Worm (Caenorhabditis elegans) whole organism, young adult: Measurements from ENCODE around the gene F58F12.4.

Experiments
- B0261.1 ChIP-seq: sonication (generic microtip); optimal IDR thresholded peaks from 2 replicates; lab custom pipeline; 2016; ENCODE audit warnings: mild to moderate bottlenecking, missing genetic modification characterization, moderate library complexity, missing compliant biosample characterization
- B0336.3 ChIP-seq: fragments of 200-800 bp; sonication (Bioruptor generic); IDR thresholded peaks from 2 replicates; pipeline ENCODE4 v1.3.6; 2022; ENCODE audit warnings: missing genetic modification characterization, missing compliant biosample characterization
- C17E4.6 ChIP-seq: fragments of 200-800 bp; sonication (Bioruptor generic); IDR thresholded peaks from 2 replicates; pipeline ENCODE4 v1.3.6; 2022; ENCODE audit warnings: missing genetic modification reagents, missing genetic modification characterization, missing compliant biosample characterization
- F37B4.10 ChIP-seq: fragments of 200-800 bp; sonication (Bioruptor generic); IDR thresholded peaks from 2 replicates; pipeline ENCODE4 v1.3.6; 2022; ENCODE audit warnings: missing genetic modification characterization, missing compliant biosample characterization
- F52B5.7 ChIP-seq: sonication (generic microtip); optimal IDR thresholded peaks from 2 replicates; lab custom pipeline; 2016; ENCODE audit warnings: mild to moderate bottlenecking, missing genetic modification characterization, missing compliant biosample characterization
- F55B11.4 ChIP-seq: sonication (generic microtip); optimal IDR thresholded peaks from 2 replicates; lab custom pipeline; 2016; ENCODE audit warnings: missing compliant biosample characterization, missing genetic modification characterization, borderline replicate concordance; ENCODE audit not compliant: insufficient read depth
- F57C9.4 ChIP-seq: sonication (generic microtip); optimal IDR thresholded peaks from 2 replicates; lab custom pipeline; 2017; ENCODE audit warnings: mild to moderate bottlenecking, missing genetic modification characterization, missing compliant biosample characterization
- K12H6.12 ChIP-seq: fragments of 200-800 bp; sonication (Bioruptor generic); optimal IDR thresholded peaks from 2 replicates; lab custom pipeline; 2018; ENCODE audit warnings: mild to moderate bottlenecking, missing genetic modification characterization, missing compliant biosample characterization
- T26A5.8 ChIP-seq: sonication (generic microtip); optimal IDR thresholded peaks from 2 replicates; lab custom pipeline; 2016; ENCODE audit warnings: missing genetic modification characterization, missing compliant biosample characterization
- Y53F4B.3 ChIP-seq: fragments of 200-800 bp; sonication (Bioruptor generic); IDR thresholded peaks from 2 replicates; pipeline ENCODE4 v1.3.6; 2022; ENCODE audit warnings: missing genetic modification reagents, missing genetic modification characterization, missing compliant biosample characterization
- Y79H2A.3 ChIP-seq: fragments of 200-800 bp; sonication (Bioruptor generic); conservative IDR thresholded peaks from 2 replicates; pipeline ENCODE4 v1.3.6; 2022; ENCODE audit warnings: missing genetic modification reagents, missing genetic modification characterization, missing compliant biosample characterization
- akir-1 ChIP-seq: fragments of 200-800 bp; sonication (Bioruptor generic); optimal IDR thresholded peaks from 2 replicates; lab custom pipeline; 2018; ENCODE audit warnings: mild to moderate bottlenecking, missing genetic modification characterization, moderate library complexity, missing compliant biosample characterization
- athp-1 ChIP-seq: sonication (generic microtip); optimal IDR thresholded peaks from 2 replicates; lab custom pipeline; 2017; ENCODE audit warnings: mild to moderate bottlenecking, missing genetic modification characterization, missing compliant biosample characterization
- attf-6 ChIP-seq: fragments of 200-800 bp; sonication (Bioruptor generic); IDR thresholded peaks from 2 replicates; pipeline ENCODE4 v1.3.6; 2022; ENCODE audit warnings: missing genetic modification reagents, missing genetic modification characterization, missing compliant biosample characterization
- bed-1 ChIP-seq: fragments of 200-800 bp; sonication (Bioruptor generic); IDR thresholded peaks from 2 replicates; pipeline ENCODE4 v1.3.6; 2022; ENCODE audit warnings: missing genetic modification reagents, missing genetic modification characterization, missing compliant biosample characterization
- bed-2 ChIP-seq: fragments of 200-800 bp; sonication (Bioruptor generic); IDR thresholded peaks from 2 replicates; pipeline ENCODE4 v1.3.6; 2022; ENCODE audit warnings: missing genetic modification reagents, missing genetic modification characterization, missing compliant biosample characterization
- ccch-3 ChIP-seq: fragments of 200-800 bp; sonication (Bioruptor generic); optimal IDR thresholded peaks from 2 replicates; lab custom pipeline; 2018; ENCODE audit warnings: mild to moderate bottlenecking, missing genetic modification characterization, missing compliant biosample characterization
- die-1 ChIP-seq: sonication (generic microtip); optimal IDR thresholded peaks from 2 replicates; lab custom pipeline; 2016; ENCODE audit warnings: missing genotype, mild to moderate bottlenecking, missing genetic modification characterization, missing compliant biosample characterization
- dpff-1 ChIP-seq: sonication (generic microtip); optimal IDR thresholded peaks from 2 replicates; lab custom pipeline; 2017; ENCODE audit warnings: mild to moderate bottlenecking, missing genetic modification characterization, missing compliant biosample characterization
- egl-18 ChIP-seq: fragments of 200-800 bp; sonication (Bioruptor generic); IDR thresholded peaks from 2 replicates; pipeline ENCODE4 v1.3.6; 2022; ENCODE audit warnings: missing genetic modification reagents, missing genetic modification characterization, missing compliant biosample characterization
- egl-44 ChIP-seq: fragments of 200-800 bp; sonication (Bioruptor generic); IDR thresholded peaks from 2 replicates; pipeline ENCODE4 v1.3.6; 2022; ENCODE audit warnings: missing genetic modification reagents, missing genetic modification characterization, missing compliant biosample characterization
- ets-4 ChIP-seq: fragments of 200-800 bp; sonication (Bioruptor generic); optimal IDR thresholded peaks from 2 replicates; lab custom pipeline; 2018; ENCODE audit warnings: mild to moderate bottlenecking, missing genetic modification characterization, missing compliant biosample characterization
- fkh-3 ChIP-seq: sonication (generic microtip); optimal IDR thresholded peaks from 2 replicates; lab custom pipeline; 2016; ENCODE audit warnings: mild to moderate bottlenecking, missing genetic modification characterization, missing compliant biosample characterization
- him-1 ChIP-seq: sonication (generic microtip); optimal IDR thresholded peaks from 2 replicates; lab custom pipeline; 2016; ENCODE audit warnings: missing genotype, missing genetic modification reagents, missing genetic modification characterization, missing compliant biosample characterization
- hmg-20 ChIP-seq: fragments of 200-800 bp; sonication (Bioruptor generic); IDR thresholded peaks from 2 replicates; pipeline ENCODE4 v1.3.6; 2022; ENCODE audit warnings: missing genetic modification reagents, missing genetic modification characterization, missing compliant biosample characterization
- lag-1 ChIP-seq: fragments of 200-800 bp; sonication (Bioruptor generic); IDR thresholded peaks from 2 replicates; pipeline ENCODE4 v1.3.6; 2022; ENCODE audit warnings: missing genetic modification reagents, missing genetic modification characterization, missing compliant biosample characterization
- let-607 ChIP-seq, 2 experiments: fragments of 200-800 bp in 1 of 2; sonication (Bioruptor generic) in 1 of 2; sonication (generic microtip) in 1 of 2; optimal IDR thresholded peaks; 2 replicates each; lab custom pipeline; 2016 to 2018; ENCODE audit warnings: mild to moderate bottlenecking in 2 of 2, missing compliant biosample characterization in 2 of 2, missing genetic modification characterization in 2 of 2, moderate library complexity in 2 of 2, missing genotype in 1 of 2
- lsl-1 ChIP-seq: fragments of 200-800 bp; sonication (Bioruptor generic); optimal IDR thresholded peaks from 2 replicates; lab custom pipeline; 2018; ENCODE audit warnings: mild to moderate bottlenecking, missing genetic modification characterization, moderate library complexity, missing compliant biosample characterization
- madf-10 ChIP-seq: sonication (generic microtip); optimal IDR thresholded peaks from 2 replicates; lab custom pipeline; 2016; ENCODE audit warnings: mild to moderate bottlenecking, missing genetic modification characterization, missing compliant biosample characterization
- madf-8 ChIP-seq: fragments of 200-800 bp; sonication (Bioruptor generic); conservative IDR thresholded peaks from 2 replicates; pipeline ENCODE4 v1.3.6; 2022; ENCODE audit warnings: missing genetic modification reagents, missing genetic modification characterization, missing compliant biosample characterization
- mxl-1 ChIP-seq: sonication (generic microtip); optimal IDR thresholded peaks from 2 replicates; lab custom pipeline; 2016; ENCODE audit warnings: missing genetic modification characterization, missing compliant biosample characterization
- pbrm-1 ChIP-seq: fragments of 200-800 bp; sonication (Bioruptor generic); IDR thresholded peaks from 2 replicates; pipeline ENCODE4 v1.3.6; 2022; ENCODE audit warnings: missing genetic modification reagents, missing genetic modification characterization, missing compliant biosample characterization
- pha-4 ChIP-seq: fragments of 150-350 bp; sonication (generic microtip); optimal IDR thresholded peaks from 2 replicates; lab custom pipeline; 2014; ENCODE audit warnings: missing biosample characterization, missing genetic modification reagents, missing genetic modification characterization
- rcor-1 ChIP-seq: fragments of 200-800 bp; sonication (Bioruptor generic); IDR thresholded peaks from 2 replicates; pipeline ENCODE4 v1.3.6; 2022; ENCODE audit warnings: missing genetic modification reagents, missing genetic modification characterization, missing compliant biosample characterization
- snpc-1.3 ChIP-seq: sonication (generic microtip); optimal IDR thresholded peaks from 2 replicates; lab custom pipeline; 2017; ENCODE audit warnings: missing genetic modification characterization, mild to moderate bottlenecking, missing compliant biosample characterization, antibody characterized with exemption, moderate library complexity, missing genotype, missing genetic modification reagents; ENCODE audit not compliant: insufficient read depth
- snpc-4 ChIP-seq, 5 experiments: fragments of 150-350 bp in 1 of 5; sonication (generic microtip) in 4 of 5; optimal IDR thresholded peaks; 2 replicates each; lab custom pipeline; 2014 to 2018; ENCODE audit warnings: missing genetic modification characterization in 5 of 5, missing biosample characterization in 3 of 5, antibody characterized with exemption in 2 of 5, mild to moderate bottlenecking in 2 of 5, missing compliant biosample characterization in 2 of 5, missing genotype in 2 of 5, moderate library complexity in 2 of 5, missing genetic modification reagents in 1 of 5
- somi-1 ChIP-seq: fragments of 200-800 bp; sonication (Bioruptor generic); optimal IDR thresholded peaks from 2 replicates; lab custom pipeline; 2018; ENCODE audit warnings: mild to moderate bottlenecking, missing genetic modification characterization, missing compliant biosample characterization
- tlf-1 ChIP-seq: fragments of 200-800 bp; sonication (Bioruptor generic); optimal IDR thresholded peaks from 2 replicates; lab custom pipeline; 2018; ENCODE audit warnings: mild to moderate bottlenecking, missing genetic modification characterization, missing compliant biosample characterization
- zim-3 ChIP-seq: sonication (generic microtip); optimal IDR thresholded peaks from 2 replicates; lab custom pipeline; 2017; ENCODE audit warnings: mild to moderate bottlenecking, missing genetic modification characterization, moderate library complexity, missing compliant biosample characterization
- ztf-22 ChIP-seq: fragments of 200-800 bp; sonication (Bioruptor generic); optimal IDR thresholded peaks from 2 replicates; lab custom pipeline; 2018; ENCODE audit warnings: mild to moderate bottlenecking, missing genetic modification characterization, moderate library complexity, missing compliant biosample characterization
- ztf-26 ChIP-seq: sonication (generic microtip); optimal IDR thresholded peaks from 2 replicates; lab custom pipeline; 2017; ENCODE audit warnings: missing genetic modification characterization, missing compliant biosample characterization

Gene F58F12.4

DNA sequence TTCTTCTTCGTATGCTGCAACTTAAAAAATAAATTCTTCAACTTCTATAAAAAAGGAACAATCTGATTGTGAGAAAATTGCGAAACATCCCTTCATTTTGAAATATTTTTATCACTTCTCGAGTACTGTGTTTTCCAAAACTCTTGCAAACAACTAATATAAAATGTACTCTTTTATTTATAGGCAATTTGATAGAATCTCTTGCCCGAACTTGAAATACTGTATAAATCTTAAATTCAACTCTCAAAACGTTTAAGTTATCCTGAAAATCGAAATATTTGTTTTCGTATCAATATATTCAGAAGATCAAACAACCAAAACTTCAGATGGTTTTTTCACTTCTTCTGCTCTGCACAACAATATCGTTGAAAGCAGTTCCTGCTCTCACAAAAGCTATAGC, at the start of gene F58F12.4:
Gene F58F12.4 (plus strand): TSS at position 301 of the 400 bp plus-strand sequence.
- TF ChIP-seq mxl-1 (tag; lab: Kevin White, UChicago) = no peak
- no peak for TF ChIP-seq egl-44 (GFP tag; lab: Robert Waterston, UW)
- no peak for TF ChIP-seq F57C9.4
- no peak for TF ChIP-seq him-1 (tag; lab: Kevin White, UChicago)
- no peak for TF ChIP-seq lsl-1 (GFP tag; lab: Kevin White, UChicago)
- no peak for TF ChIP-seq bed-1 (GFP tag; lab: Robert Waterston, UW)
- no peak for TF ChIP-seq madf-8 (GFP tag; lab: Robert Waterston, UW)
- no peak for TF ChIP-seq T26A5.8 (tag; lab: Kevin White, UChicago)
- no peak for TF ChIP-seq tlf-1 (GFP tag; lab: Kevin White, UChicago)
- TF ChIP-seq let-607 (tag; optimal IDR thresholded peaks at IDR 0.05; lab: Kevin White, UChicago) = no peak
- no peak for TF ChIP-seq ets-4 (GFP tag; lab: Kevin White, UChicago)
- no peak for TF ChIP-seq lag-1 (GFP tag; lab: Robert Waterston, UW)

DNA sequence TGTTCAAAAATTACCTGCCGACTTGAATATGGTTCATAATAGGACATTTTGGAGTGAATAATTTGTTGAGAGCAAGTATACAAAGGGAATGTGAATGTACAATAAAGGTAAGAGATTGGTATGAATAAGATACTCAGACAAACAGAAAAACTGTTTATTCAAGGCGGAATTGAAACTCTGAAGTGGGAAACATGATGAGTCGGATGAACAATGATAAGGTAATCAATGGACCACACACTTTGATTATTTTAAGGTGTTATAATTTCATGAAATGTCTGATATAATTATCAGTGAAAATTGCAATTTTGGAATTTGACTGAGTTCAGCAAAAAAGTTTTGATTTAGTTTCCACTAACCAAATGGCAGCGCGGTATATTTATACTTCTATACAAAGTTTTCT, 47.1 kb upstream of the F58F12.4 start:
- TF ChIP-seq egl-18 (GFP tag; lab: Robert Waterston, UW) = no peak
- TF ChIP-seq fkh-3 = no peak
- no peak for TF ChIP-seq bed-1 (GFP tag; lab: Robert Waterston, UW)
- TF ChIP-seq K12H6.12 (tag; lab: Kevin White, UChicago) = no peak
- no peak for TF ChIP-seq rcor-1 (GFP tag; lab: Robert Waterston, UW)
- TF ChIP-seq snpc-1.3 (tag; lab: Kevin White, UChicago) = no peak
- no peak for TF ChIP-seq hmg-20 (GFP tag; lab: Robert Waterston, UW)
- no peak for TF ChIP-seq F37B4.10 (GFP tag; lab: Robert Waterston, UW)
- no peak for TF ChIP-seq bed-2
- TF ChIP-seq athp-1 = no peak
- no peak for TF ChIP-seq snpc-4 (GFP tag; optimal IDR thresholded peaks at IDR 0.05; lab: Kevin White, UChicago)
- TF ChIP-seq snpc-4 (tag; optimal IDR thresholded peaks at IDR 0.05; lab: Kevin White, UChicago) = no peak
- no peak for TF ChIP-seq B0336.3 (GFP tag; lab: Robert Waterston, UW)
- TF ChIP-seq pha-4 = no peak
- TF ChIP-seq C17E4.6 (GFP tag; lab: Robert Waterston, UW) = no peak
- no peak for TF ChIP-seq him-1 (tag; lab: Kevin White, UChicago)

DNA sequence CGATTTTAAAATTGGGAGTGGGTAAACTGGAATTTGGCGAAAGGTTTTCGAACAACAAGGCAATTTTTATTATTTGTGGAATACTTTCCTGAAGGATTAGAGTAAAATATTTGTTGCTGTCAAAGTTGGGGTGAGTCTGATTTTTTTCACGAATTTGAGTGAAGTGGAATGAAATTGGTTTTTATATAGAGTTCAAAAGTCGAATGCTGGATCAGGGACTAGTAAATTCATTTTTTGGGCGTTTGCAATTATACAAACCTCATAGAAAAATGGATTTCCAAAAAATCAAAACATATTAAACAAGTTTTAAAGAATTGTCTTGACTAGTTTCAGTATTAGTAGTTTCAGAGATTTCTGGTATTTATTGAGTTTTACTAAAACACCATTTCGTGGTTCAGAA, 46.6 kb upstream of the F58F12.4 start, which contains the start of gene C32D5.7:
Gene C32D5.7 (minus strand): TSS at position 101 of the 400 bp plus-strand sequence.
- TF ChIP-seq F55B11.4 (tag; lab: Kevin White, UChicago) = no peak
- TF ChIP-seq Y53F4B.3 (GFP tag; lab: Robert Waterston, UW) = no peak
- TF ChIP-seq ztf-22 (GFP tag; lab: Kevin White, UChicago) = no peak
- TF ChIP-seq dpff-1 = no peak
- TF ChIP-seq F52B5.7 (tag; lab: Kevin White, UChicago) = no peak
- no peak for TF ChIP-seq pbrm-1 (GFP tag; lab: Robert Waterston, UW)
- TF ChIP-seq B0261.1 = no peak
- TF ChIP-seq akir-1 = no peak
- TF ChIP-seq die-1 (tag; lab: Kevin White, UChicago) = no peak
- TF ChIP-seq madf-10 (tag; lab: Kevin White, UChicago) = no peak
- TF ChIP-seq attf-6 (GFP tag; lab: Robert Waterston, UW) = no peak
- TF ChIP-seq somi-1 (GFP tag; lab: Kevin White, UChicago) = no peak
- TF ChIP-seq bed-1 (GFP tag; lab: Robert Waterston, UW) = no peak
- TF ChIP-seq Y79H2A.3 (GFP tag; lab: Robert Waterston, UW) = no peak
- TF ChIP-seq zim-3 (tag; lab: Kevin White, UChicago) = no peak
- TF ChIP-seq ccch-3 (GFP tag; lab: Kevin White, UChicago) = no peak
- no peak for TF ChIP-seq ztf-26
